Worm (Caenorhabditis elegans) whole organism, young adult: ENCODE results near the gene F40F8.1.
A peak's percentile ranks its signal among the peaks of the same experiment; 100 is the strongest.

Experiments
- B0035.1 ChIP-seq: sonication (generic microtip); optimal IDR thresholded peaks from 2 replicates; lab custom pipeline; 2016; ENCODE audit warnings: missing genetic modification characterization, mild to moderate bottlenecking, missing compliant biosample characterization, missing genotype, missing genetic modification reagents
- C06A6.2 ChIP-seq: fragments of 200-800 bp; sonication (Bioruptor generic); conservative IDR thresholded peaks from 2 replicates; pipeline ENCODE4 v1.3.6; 2022; ENCODE audit warnings: missing genetic modification characterization, missing compliant biosample characterization
- D2030.7 ChIP-seq: fragments of 200-800 bp; sonication (Bioruptor generic); IDR thresholded peaks from 2 replicates; pipeline ENCODE4 v1.3.6; 2022; ENCODE audit warnings: missing genetic modification reagents, missing genetic modification characterization, missing compliant biosample characterization
- F10E7.11 ChIP-seq: sonication (generic microtip); optimal IDR thresholded peaks from 2 replicates; lab custom pipeline; 2017; ENCODE audit warnings: mild to moderate bottlenecking, missing genetic modification characterization, moderate library complexity, missing compliant biosample characterization
- F22D6.2 ChIP-seq: sonication (generic microtip); optimal IDR thresholded peaks from 2 replicates; lab custom pipeline; 2016; ENCODE audit warnings: mild to moderate bottlenecking, missing genetic modification characterization, missing compliant biosample characterization
- F49E8.2 ChIP-seq: sonication (generic microtip); optimal IDR thresholded peaks from 3 replicates; lab custom pipeline; 2017; ENCODE audit warnings: missing genetic modification characterization, mild to moderate bottlenecking, missing compliant biosample characterization, antibody characterized with exemption, moderate library complexity; ENCODE audit not compliant: insufficient read depth
- F52B5.7 ChIP-seq: sonication (generic microtip); optimal IDR thresholded peaks from 2 replicates; lab custom pipeline; 2016; ENCODE audit warnings: mild to moderate bottlenecking, missing genetic modification characterization, missing compliant biosample characterization
- Y67H2A.10 ChIP-seq: fragments of 200-800 bp; sonication (Bioruptor generic); conservative IDR thresholded peaks from 2 replicates; pipeline ENCODE4 v1.3.6; 2022; ENCODE audit warnings: missing genetic modification reagents, missing genetic modification characterization, missing compliant biosample characterization
- ZK185.1 ChIP-seq: sonication (generic microtip); optimal IDR thresholded peaks from 2 replicates; lab custom pipeline; 2016; ENCODE audit warnings: mild to moderate bottlenecking, missing genetic modification characterization, missing compliant biosample characterization; ENCODE audit not compliant: poor library complexity, severe bottlenecking
- akir-1 ChIP-seq: fragments of 200-800 bp; sonication (Bioruptor generic); optimal IDR thresholded peaks from 2 replicates; lab custom pipeline; 2018; ENCODE audit warnings: mild to moderate bottlenecking, missing genetic modification characterization, moderate library complexity, missing compliant biosample characterization
- ama-1 ChIP-seq, 3 experiments: fragments of 150-350 bp in 1 of 3; sonication (generic microtip) in 2 of 3; optimal IDR thresholded peaks; 2 replicates each; lab custom pipeline; 2014 to 2018; ENCODE audit warnings: missing biosample characterization in 2 of 3, missing genetic modification characterization in 2 of 3, missing genetic modification reagents in 2 of 3
- atf-7 ChIP-seq: sonication (generic microtip); optimal IDR thresholded peaks from 2 replicates; lab custom pipeline; 2017; ENCODE audit warnings: mild to moderate bottlenecking, missing genetic modification characterization, missing compliant biosample characterization
- attf-3 ChIP-seq: fragments of 200-800 bp; sonication (Bioruptor generic); conservative IDR thresholded peaks from 2 replicates; pipeline ENCODE4 v1.3.6; 2022; ENCODE audit warnings: missing genetic modification reagents, missing genetic modification characterization, missing compliant biosample characterization
- ccch-3 ChIP-seq: fragments of 200-800 bp; sonication (Bioruptor generic); optimal IDR thresholded peaks from 2 replicates; lab custom pipeline; 2018; ENCODE audit warnings: mild to moderate bottlenecking, missing genetic modification characterization, missing compliant biosample characterization
- cebp-1 ChIP-seq, 2 experiments: fragments of 200-800 bp in 1 of 2; sonication (Bioruptor generic) in 1 of 2; sonication (generic microtip) in 1 of 2; IDR thresholded peaks in 1 of 2; optimal IDR thresholded peaks in 1 of 2; 2 replicates each; pipeline versions ENCODE4 v1.3.6 to Lab custom; 2017 to 2022; ENCODE audit warnings: missing compliant biosample characterization in 2 of 2, missing genetic modification characterization in 2 of 2, mild to moderate bottlenecking in 1 of 2, missing genetic modification reagents in 1 of 2, moderate library complexity in 1 of 2
- cebp-2 ChIP-seq: fragments of 200-800 bp; sonication (Bioruptor generic); IDR thresholded peaks from 2 replicates; pipeline ENCODE4 v1.3.6; 2022; ENCODE audit warnings: missing genetic modification characterization, missing compliant biosample characterization
- ceh-100 ChIP-seq: fragments of 200-800 bp; sonication (Bioruptor generic); IDR thresholded peaks from 2 replicates; pipeline ENCODE4 v1.3.6; 2022; ENCODE audit warnings: missing genetic modification reagents, missing genetic modification characterization, missing compliant biosample characterization
- ceh-27 ChIP-seq: fragments of 200-800 bp; sonication (Bioruptor generic); optimal IDR thresholded peaks from 2 replicates; lab custom pipeline; 2018; ENCODE audit warnings: mild to moderate bottlenecking, missing genetic modification characterization, moderate library complexity, missing compliant biosample characterization
- ceh-79 ChIP-seq: sonication (generic microtip); optimal IDR thresholded peaks from 2 replicates; lab custom pipeline; 2017; ENCODE audit warnings: mild to moderate bottlenecking, missing genetic modification characterization, missing compliant biosample characterization
- dpl-1 ChIP-seq: fragments of 150-350 bp; optimal IDR thresholded peaks from 2 replicates; lab custom pipeline; 2014; ENCODE audit warnings: missing biosample characterization, missing genetic modification reagents, missing genetic modification characterization
- ekl-4 ChIP-seq: fragments of 200-800 bp; sonication (Bioruptor generic); IDR thresholded peaks from 2 replicates; pipeline ENCODE4 v1.3.6; 2022; ENCODE audit warnings: missing genetic modification reagents, missing genetic modification characterization, missing compliant biosample characterization
- ets-4 ChIP-seq: fragments of 200-800 bp; sonication (Bioruptor generic); optimal IDR thresholded peaks from 2 replicates; lab custom pipeline; 2018; ENCODE audit warnings: mild to moderate bottlenecking, missing genetic modification characterization, missing compliant biosample characterization
- fkh-3 ChIP-seq: sonication (generic microtip); optimal IDR thresholded peaks from 2 replicates; lab custom pipeline; 2016; ENCODE audit warnings: mild to moderate bottlenecking, missing genetic modification characterization, missing compliant biosample characterization
- him-1 ChIP-seq: sonication (generic microtip); optimal IDR thresholded peaks from 2 replicates; lab custom pipeline; 2016; ENCODE audit warnings: missing genotype, missing genetic modification reagents, missing genetic modification characterization, missing compliant biosample characterization
- hmg-1.2 ChIP-seq: fragments of 200-800 bp; sonication (Bioruptor generic); IDR thresholded peaks from 2 replicates; pipeline ENCODE4 v1.3.6; 2022; ENCODE audit warnings: missing genetic modification reagents, missing genetic modification characterization, missing compliant biosample characterization
- lag-1 ChIP-seq: fragments of 200-800 bp; sonication (Bioruptor generic); IDR thresholded peaks from 2 replicates; pipeline ENCODE4 v1.3.6; 2022; ENCODE audit warnings: missing genetic modification reagents, missing genetic modification characterization, missing compliant biosample characterization
- let-526 ChIP-seq: fragments of 200-800 bp; sonication (Bioruptor generic); IDR thresholded peaks from 2 replicates; pipeline ENCODE4 v1.3.6; 2022; ENCODE audit warnings: missing genetic modification reagents, missing genetic modification characterization, missing compliant biosample characterization
- let-607 ChIP-seq, 2 experiments: fragments of 200-800 bp in 1 of 2; sonication (Bioruptor generic) in 1 of 2; sonication (generic microtip) in 1 of 2; optimal IDR thresholded peaks; 2 replicates each; lab custom pipeline; 2016 to 2018; ENCODE audit warnings: mild to moderate bottlenecking in 2 of 2, missing compliant biosample characterization in 2 of 2, missing genetic modification characterization in 2 of 2, moderate library complexity in 2 of 2, missing genotype in 1 of 2
- lin-35 ChIP-seq, 3 experiments: fragments of 150-350 bp in 2 of 3; sonication (generic microtip) in 1 of 3; optimal IDR thresholded peaks; 2 replicates each; lab custom pipeline; 2014 to 2018; ENCODE audit warnings: missing biosample characterization in 3 of 3, missing genetic modification characterization in 3 of 3, missing genetic modification reagents in 3 of 3
- lin-40 ChIP-seq: sonication (generic microtip); optimal IDR thresholded peaks from 2 replicates; lab custom pipeline; 2016; ENCODE audit warnings: missing genetic modification characterization, mild to moderate bottlenecking, missing compliant biosample characterization, missing genotype, missing genetic modification reagents
- lin-54 ChIP-seq: fragments of 200-800 bp; sonication (Bioruptor generic); optimal IDR thresholded peaks from 2 replicates; lab custom pipeline; 2018; ENCODE audit warnings: mild to moderate bottlenecking, missing genetic modification characterization, missing compliant biosample characterization
- lsl-1 ChIP-seq: fragments of 200-800 bp; sonication (Bioruptor generic); optimal IDR thresholded peaks from 2 replicates; lab custom pipeline; 2018; ENCODE audit warnings: mild to moderate bottlenecking, missing genetic modification characterization, moderate library complexity, missing compliant biosample characterization
- madf-10 ChIP-seq: sonication (generic microtip); optimal IDR thresholded peaks from 2 replicates; lab custom pipeline; 2016; ENCODE audit warnings: mild to moderate bottlenecking, missing genetic modification characterization, missing compliant biosample characterization
- madf-3 ChIP-seq: fragments of 200-800 bp; sonication (Bioruptor generic); IDR thresholded peaks from 2 replicates; pipeline ENCODE4 v1.3.6; 2022; ENCODE audit warnings: missing genetic modification reagents, missing genetic modification characterization, missing compliant biosample characterization
- madf-8 ChIP-seq: fragments of 200-800 bp; sonication (Bioruptor generic); conservative IDR thresholded peaks from 2 replicates; pipeline ENCODE4 v1.3.6; 2022; ENCODE audit warnings: missing genetic modification reagents, missing genetic modification characterization, missing compliant biosample characterization
- mel-28 ChIP-seq: sonication (generic microtip); optimal IDR thresholded peaks from 2 replicates; lab custom pipeline; 2016; ENCODE audit warnings: borderline replicate concordance, mild to moderate bottlenecking, missing genetic modification characterization, missing compliant biosample characterization
- nfya-1 ChIP-seq: sonication (generic microtip); optimal IDR thresholded peaks from 2 replicates; lab custom pipeline; 2017; ENCODE audit warnings: antibody characterized with exemption, missing compliant biosample characterization, missing genetic modification characterization, borderline replicate concordance; ENCODE audit not compliant: insufficient read depth
- nfya-2 ChIP-seq: fragments of 200-800 bp; sonication (Bioruptor generic); IDR thresholded peaks from 2 replicates; pipeline ENCODE4 v1.3.6; 2022; ENCODE audit warnings: missing genetic modification reagents, missing genetic modification characterization, missing compliant biosample characterization
- pha-4 ChIP-seq: fragments of 150-350 bp; sonication (generic microtip); optimal IDR thresholded peaks from 2 replicates; lab custom pipeline; 2014; ENCODE audit warnings: missing biosample characterization, missing genetic modification reagents, missing genetic modification characterization
- repo-1 ChIP-seq: sonication (generic microtip); optimal IDR thresholded peaks from 2 replicates; lab custom pipeline; 2017; ENCODE audit warnings: mild to moderate bottlenecking, missing genetic modification characterization, missing compliant biosample characterization
- snpc-1.1 ChIP-seq: sonication (generic microtip); optimal IDR thresholded peaks from 2 replicates; lab custom pipeline; 2017; ENCODE audit warnings: missing genetic modification characterization, mild to moderate bottlenecking, missing compliant biosample characterization, antibody characterized with exemption, moderate library complexity, missing genotype, missing genetic modification reagents; ENCODE audit not compliant: insufficient read depth
- snpc-4 ChIP-seq, 5 experiments: fragments of 150-350 bp in 1 of 5; sonication (generic microtip) in 4 of 5; optimal IDR thresholded peaks; 2 replicates each; lab custom pipeline; 2014 to 2018; ENCODE audit warnings: missing genetic modification characterization in 5 of 5, missing biosample characterization in 3 of 5, antibody characterized with exemption in 2 of 5, mild to moderate bottlenecking in 2 of 5, missing compliant biosample characterization in 2 of 5, missing genotype in 2 of 5, moderate library complexity in 2 of 5, missing genetic modification reagents in 1 of 5
- tbp1 ChIP-seq: fragments of 200-800 bp; sonication (Bioruptor generic); optimal IDR thresholded peaks from 2 replicates; lab custom pipeline; 2018; ENCODE audit warnings: mild to moderate bottlenecking, missing genetic modification characterization, missing compliant biosample characterization
- unc-62 ChIP-seq: fragments of 150-350 bp; optimal IDR thresholded peaks from 2 replicates; lab custom pipeline; 2014; ENCODE audit warnings: missing biosample characterization, missing genetic modification reagents, missing genetic modification characterization

Gene F40F8.1

ce11 chrII:11097154-11097887, 30.1 kb upstream of the F40F8.1 start, which contains the start of the genes rpl-36.A and nuo-1 (continued):
- TF ChIP-seq Y67H2A.10 = no peak
- TF ChIP-seq pha-4 (tag; lab: Kevin White, UChicago) = peak; percentile 64
- TF ChIP-seq lin-40 (tag; lab: Kevin White, UChicago) = peak; percentile 27
- peak; percentile 45 for TF ChIP-seq ceh-27 (GFP tag; lab: Kevin White, UChicago)
- peak; percentile 55 for TF ChIP-seq madf-8 (GFP tag; lab: Robert Waterston, UW)
- peak; percentile 16 for TF ChIP-seq snpc-1.1 (tag; lab: Kevin White, UChicago)
- TF ChIP-seq F52B5.7 (tag; lab: Kevin White, UChicago) = no peak
- no peak for TF ChIP-seq ccch-3 (GFP tag; lab: Kevin White, UChicago)
- TF ChIP-seq F49E8.2 (tag; lab: Kevin White, UChicago) = peak; percentile 47
- no peak for TF ChIP-seq F22D6.2 (tag; lab: Kevin White, UChicago)
- TF ChIP-seq madf-10 (tag; lab: Kevin White, UChicago) = no peak
- no peak for TF ChIP-seq snpc-4 (GFP tag; optimal IDR thresholded peaks at IDR 0.05; lab: Kevin White, UChicago)
- peak in 3 of 4 experiments; percentile 17 to 70 (median 49) for TF ChIP-seq snpc-4 (tag; optimal IDR thresholded peaks at IDR 0.05; lab: Kevin White, UChicago)
- no peak for TF ChIP-seq let-607 (tag; optimal IDR thresholded peaks at IDR 0.05; lab: Kevin White, UChicago)
- TF ChIP-seq akir-1 (GFP tag; lab: Kevin White, UChicago) = no peak
- no peak for TF ChIP-seq mel-28 (tag; lab: Kevin White, UChicago)
- no peak for TF ChIP-seq C06A6.2 (GFP tag; lab: Robert Waterston, UW)
- no peak for TF ChIP-seq nfya-2 (GFP tag; lab: Robert Waterston, UW)
- TF ChIP-seq lin-54 = peak; percentile 73
- no peak for TF ChIP-seq ceh-100 (GFP tag; lab: Robert Waterston, UW)
- TF ChIP-seq ama-1 (optimal IDR thresholded peaks at IDR 0.05; lab: Kevin White, UChicago) = no peak
- TF ChIP-seq ama-1 (GFP tag; optimal IDR thresholded peaks at IDR 0.05; lab: Kevin White, UChicago) = no peak
- TF ChIP-seq D2030.7 (GFP tag; lab: Robert Waterston, UW) = peak; percentile 71
- TF ChIP-seq hmg-1.2 (GFP tag; lab: Robert Waterston, UW) = peak; percentile 42; the same call in 1 of the 2 replicates
- no peak for TF ChIP-seq atf-7 (tag; lab: Kevin White, UChicago)
- no peak for TF ChIP-seq cebp-1 (GFP tag; IDR thresholded peaks at IDR 0.05; lab: Robert Waterston, UW)
- peak; percentile 49 for TF ChIP-seq cebp-1 (tag; optimal IDR thresholded peaks at IDR 0.05; lab: Kevin White, UChicago)
- peak in 1 of 3 experiments; percentile 67 for TF ChIP-seq lin-35 (GFP tag; optimal IDR thresholded peaks at IDR 0.05; lab: Kevin White, UChicago)
- TF ChIP-seq ceh-79 (tag; lab: Kevin White, UChicago) = no peak
- peak; percentile 47 for TF ChIP-seq tbp1 (GFP tag; lab: Kevin White, UChicago)
- TF ChIP-seq fkh-3 (tag; lab: Kevin White, UChicago) = no peak
- no peak for TF ChIP-seq repo-1 (tag; lab: Kevin White, UChicago)
- TF ChIP-seq cebp-2 = no peak
- TF ChIP-seq lsl-1 (GFP tag; lab: Kevin White, UChicago) = peak; percentile 89
- TF ChIP-seq B0035.1 (tag; lab: Kevin White, UChicago) = no peak
- no peak for TF ChIP-seq nfya-1 (tag; lab: Kevin White, UChicago)
- TF ChIP-seq let-526 (GFP tag; lab: Robert Waterston, UW) = no peak
- TF ChIP-seq unc-62 = peak; percentile 9
- TF ChIP-seq F10E7.11 (tag; lab: Kevin White, UChicago) = no peak
- no peak for TF ChIP-seq lag-1 (GFP tag; lab: Robert Waterston, UW)
- TF ChIP-seq ekl-4 (GFP tag; lab: Robert Waterston, UW) = 0 out of 2 replicates have a peak, but pooled peaks have one; percentile 10
- TF ChIP-seq ZK185.1 = peak; percentile 50
- peak; percentile 30 for TF ChIP-seq him-1 (tag; lab: Kevin White, UChicago)
- no peak for TF ChIP-seq madf-3 (GFP tag; lab: Robert Waterston, UW)
- peak; percentile 22 for TF ChIP-seq dpl-1
- no peak for TF ChIP-seq ets-4 (GFP tag; lab: Kevin White, UChicago)
- peak; percentile 92 for TF ChIP-seq attf-3 (GFP tag; lab: Robert Waterston, UW)
